Worm (Caenorhabditis elegans) whole organism, midembryonic: ENCODE data around the gene gsto-1.

Source experiments
- T22C8.4 ChIP-seq: fragments of 200-800 bp; sonication (Bioruptor generic); IDR thresholded peaks from 2 replicates; pipeline ENCODE4 v1.3.6; 2022; ENCODE audit warnings: missing genetic modification characterization, missing compliant biosample characterization
- cog-1 ChIP-seq: sonication (generic microtip); optimal IDR thresholded peaks from 2 replicates; lab custom pipeline; 2016; ENCODE audit warnings: missing genetic modification characterization, missing compliant biosample characterization
- flt-1 ChIP-seq: fragments of 200-800 bp; sonication (Bioruptor generic); IDR thresholded peaks from 2 replicates; pipeline ENCODE4 v1.3.6; 2022; ENCODE audit warnings: missing genetic modification characterization, missing compliant biosample characterization
- klf-2 ChIP-seq: fragments of 200-800 bp; sonication (Bioruptor generic); conservative IDR thresholded peaks from 2 replicates; pipeline ENCODE4 v1.3.6; 2022; ENCODE audit warnings: missing genetic modification reagents, missing genetic modification characterization, missing compliant biosample characterization
- med-1 ChIP-seq: sonication (generic microtip); optimal IDR thresholded peaks from 2 replicates; lab custom pipeline; 2017; ENCODE audit warnings: missing genetic modification characterization, mild to moderate bottlenecking, missing compliant biosample characterization, antibody characterized with exemption, missing genetic modification reagents; ENCODE audit not compliant: insufficient read depth
- ref-1 ChIP-seq: fragments of 200-800 bp; sonication (Bioruptor generic); conservative IDR thresholded peaks from 2 replicates; pipeline ENCODE4 v1.3.6; 2022; ENCODE audit warnings: missing genetic modification reagents, missing genetic modification characterization, missing compliant biosample characterization
- tab-1 ChIP-seq: fragments of 200-800 bp; sonication (Bioruptor generic); IDR thresholded peaks from 2 replicates; pipeline ENCODE4 v1.3.6; 2022; ENCODE audit warnings: missing genetic modification characterization, missing compliant biosample characterization
- ztf-23 ChIP-seq: fragments of 200-800 bp; sonication (Bioruptor generic); IDR thresholded peaks from 2 replicates; pipeline ENCODE4 v1.3.6; 2022; ENCODE audit warnings: missing genetic modification reagents, missing genetic modification characterization, missing compliant biosample characterization
- ztf-29 ChIP-seq: fragments of 200-800 bp; sonication (Bioruptor generic); IDR thresholded peaks from 2 replicates; pipeline ENCODE4 v1.3.6; 2022; ENCODE audit warnings: missing genetic modification reagents, missing genetic modification characterization, missing compliant biosample characterization

Gene gsto-1

DNA sequence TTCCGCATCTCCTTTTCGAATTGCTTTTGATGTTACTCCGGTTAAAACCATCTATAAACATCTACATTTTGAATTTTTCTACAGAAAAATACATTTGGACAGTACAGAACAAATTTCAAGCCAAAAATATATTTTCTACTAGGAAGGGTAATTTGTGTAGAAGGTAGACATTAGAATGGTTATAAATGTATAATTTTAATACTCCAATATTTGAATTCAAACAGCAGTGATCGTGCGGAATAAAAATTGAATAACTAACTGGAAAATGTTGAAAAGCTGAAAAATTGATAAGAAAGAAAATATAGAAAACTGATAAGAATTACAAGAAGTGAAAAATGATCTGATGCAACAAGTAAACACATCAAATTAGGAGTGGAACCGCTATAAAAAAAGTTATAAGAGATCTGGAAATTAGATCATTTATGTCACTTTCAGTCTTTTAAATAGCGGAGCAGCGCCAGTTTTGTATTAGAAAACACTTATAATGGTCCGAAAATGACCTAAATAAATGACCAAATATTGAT, at the start of gene gsto-1:
gsto-1 (minus strand) TSS at position 51 of the 524 bp plus-strand sequence.
- no peak for TF ChIP-seq cog-1 (tag; lab: Kevin White, UChicago)
- no peak for TF ChIP-seq tab-1 (GFP tag; lab: Robert Waterston, UW)
- TF ChIP-seq med-1 (GFP tag; lab: Kevin White, UChicago), result no peak
- TF ChIP-seq flt-1 (GFP tag; lab: Robert Waterston, UW), result no peak
- no peak for TF ChIP-seq ref-1
- TF ChIP-seq T22C8.4 (GFP tag; lab: Robert Waterston, UW), result no peak
- TF ChIP-seq ztf-23 (GFP tag; lab: Robert Waterston, UW), result no peak
- TF ChIP-seq ztf-29 (GFP tag; lab: Robert Waterston, UW), result no peak
- TF ChIP-seq klf-2 (GFP tag; lab: Robert Waterston, UW), result no peak

DNA sequence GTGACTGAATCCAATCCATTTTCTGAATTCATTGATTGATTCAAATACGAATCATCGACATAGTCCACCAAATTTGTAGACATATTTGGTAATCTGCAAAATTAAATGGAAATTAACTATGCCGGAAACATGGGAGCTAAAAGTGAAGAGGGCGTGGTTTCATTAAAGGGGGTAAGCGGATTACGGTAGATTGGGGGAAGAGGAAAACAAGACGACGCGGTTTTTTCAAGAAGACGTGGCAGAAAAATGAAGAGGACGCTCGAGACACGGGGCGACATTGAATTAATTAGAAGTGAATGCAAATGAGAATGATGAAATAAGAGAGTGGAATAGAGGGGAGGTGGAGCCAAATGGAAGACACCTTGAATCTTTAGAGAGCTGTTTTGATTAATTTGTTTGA, 49.5 kb upstream of the gsto-1 start, which contains the start of gene npr-17:
npr-17 (minus strand) TSS at position 101 of the 400 bp plus-strand sequence.
- TF ChIP-seq flt-1 (GFP tag; lab: Robert Waterston, UW), result no peak
- no peak for TF ChIP-seq T22C8.4 (GFP tag; lab: Robert Waterston, UW)
- TF ChIP-seq med-1 (GFP tag; lab: Kevin White, UChicago), result no peak
- TF ChIP-seq ztf-29 (GFP tag; lab: Robert Waterston, UW), result no peak
- no peak for TF ChIP-seq ref-1
- no peak for TF ChIP-seq ztf-23 (GFP tag; lab: Robert Waterston, UW)
- no peak for TF ChIP-seq cog-1 (tag; lab: Kevin White, UChicago)
- no peak for TF ChIP-seq tab-1 (GFP tag; lab: Robert Waterston, UW)
- no peak for TF ChIP-seq klf-2 (GFP tag; lab: Robert Waterston, UW)

DNA sequence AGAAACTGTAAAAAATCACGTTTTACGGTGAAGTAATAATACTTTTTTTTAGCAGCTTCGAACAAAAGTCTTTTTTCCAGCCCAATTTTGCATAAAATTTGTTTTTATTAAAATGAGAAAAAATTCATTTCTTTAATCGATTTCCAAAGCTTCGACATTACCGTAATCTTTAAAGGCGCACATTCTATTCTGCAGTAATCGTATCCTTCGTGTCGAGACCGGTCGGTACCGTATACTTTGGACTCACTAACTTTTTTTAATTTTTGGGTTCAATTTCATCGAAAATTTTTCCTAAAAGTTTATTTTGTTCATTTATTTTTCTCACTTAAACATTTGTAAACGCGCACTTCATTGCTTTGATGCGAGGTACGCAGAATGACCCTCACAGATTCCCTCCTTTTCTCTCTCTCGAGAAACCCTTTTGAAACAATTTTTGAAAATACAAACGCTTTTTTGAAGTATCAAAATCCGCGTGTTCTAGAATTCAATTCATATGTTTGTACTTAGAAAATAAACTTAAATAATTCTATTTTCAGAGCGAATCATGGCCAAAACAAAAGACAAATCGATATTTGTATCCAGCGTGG, 39.9 kb upstream of the gsto-1 start, which contains the start of gene hrpk-2:
hrpk-2 (plus strand) TSS at position 537 of the 587 bp plus-strand sequence.
- TF ChIP-seq ref-1, result no peak
- no peak for TF ChIP-seq T22C8.4 (GFP tag; lab: Robert Waterston, UW)
- TF ChIP-seq ztf-29 (GFP tag; lab: Robert Waterston, UW), result no peak
- TF ChIP-seq tab-1 (GFP tag; lab: Robert Waterston, UW), result no peak

DNA sequence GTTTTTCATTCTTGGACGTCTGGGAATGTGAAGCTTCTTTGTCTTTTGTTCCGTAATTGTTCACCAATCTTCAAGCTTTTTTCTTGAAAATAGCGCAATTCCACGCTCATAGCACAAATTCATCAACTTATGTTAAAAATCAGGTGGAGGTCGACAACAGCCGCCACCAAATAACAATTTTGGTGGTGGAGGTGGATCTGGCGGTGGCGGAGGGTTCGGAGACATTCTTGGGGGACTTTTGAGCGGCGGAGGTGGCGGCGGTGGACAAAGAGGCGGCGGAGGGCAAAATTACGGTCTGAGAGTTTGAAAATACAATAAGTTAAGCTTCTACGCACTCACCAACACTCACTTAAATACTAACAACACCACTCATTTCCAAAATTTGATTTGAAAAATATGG, 35.1 kb upstream of the gsto-1 start:
- TF ChIP-seq T22C8.4 (GFP tag; lab: Robert Waterston, UW), result no peak
- TF ChIP-seq ztf-23 (GFP tag; lab: Robert Waterston, UW), result no peak
- no peak for TF ChIP-seq ztf-29 (GFP tag; lab: Robert Waterston, UW)
- no peak for TF ChIP-seq ref-1
- no peak for TF ChIP-seq klf-2 (GFP tag; lab: Robert Waterston, UW)
- TF ChIP-seq med-1 (GFP tag; lab: Kevin White, UChicago), result no peak
- TF ChIP-seq flt-1 (GFP tag; lab: Robert Waterston, UW), result no peak
- TF ChIP-seq cog-1 (tag; lab: Kevin White, UChicago), result no peak
- TF ChIP-seq tab-1 (GFP tag; lab: Robert Waterston, UW), result no peak

DNA sequence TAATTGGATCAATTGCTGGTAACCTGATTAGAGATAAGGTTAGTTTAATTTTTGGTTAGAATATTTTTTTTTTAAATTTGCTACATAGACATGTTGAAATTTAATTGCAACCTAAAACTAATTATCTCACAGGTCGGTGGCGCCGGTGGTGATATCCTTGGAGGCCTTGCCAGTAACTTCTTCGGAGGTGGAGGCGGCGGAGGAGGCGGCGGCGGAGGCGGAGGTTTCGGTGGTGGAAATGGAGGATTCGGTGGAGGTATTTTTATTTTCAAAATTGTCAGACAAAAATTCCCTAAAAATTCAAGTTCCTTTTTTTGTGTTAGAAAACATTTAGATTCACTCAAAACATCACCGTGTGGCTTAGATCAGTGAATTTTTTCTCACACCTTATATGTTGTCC, 34.4 kb upstream of the gsto-1 start:
- TF ChIP-seq ref-1 (no peak), med-1 (GFP tag; lab: Kevin White, UChicago) (no peak), ztf-29 (GFP tag; lab: Robert Waterston, UW) (no peak), tab-1 (GFP tag; lab: Robert Waterston, UW) (no peak), T22C8.4 (GFP tag; lab: Robert Waterston, UW) (no peak), klf-2 (GFP tag; lab: Robert Waterston, UW) (no peak), flt-1 (GFP tag; lab: Robert Waterston, UW) (no peak), cog-1 (tag; lab: Kevin White, UChicago) (no peak), ztf-23 (GFP tag; lab: Robert Waterston, UW) (no peak)

DNA sequence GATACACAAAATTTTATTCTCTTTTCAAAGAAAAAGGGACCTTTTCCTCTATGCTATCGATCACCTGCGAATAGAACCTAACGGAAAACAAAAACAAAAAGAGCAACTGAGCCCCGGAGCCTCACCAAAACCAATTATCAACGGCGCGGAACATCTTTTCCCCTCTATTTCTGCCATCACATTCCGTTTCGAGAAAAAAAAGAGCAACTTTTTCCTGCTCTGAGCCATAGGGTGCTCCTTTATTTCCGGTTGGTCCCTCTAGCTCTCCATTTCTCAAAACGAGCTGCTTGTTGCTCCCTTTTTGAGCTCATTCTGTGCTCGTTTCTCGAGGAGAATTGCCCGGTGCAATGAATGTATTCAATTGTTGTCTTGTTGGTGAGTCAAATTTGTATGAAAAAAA, 32.8 kb upstream of the gsto-1 start, which contains the start of gene clp-1:
clp-1 (plus strand) TSS at position 301 of the 400 bp plus-strand sequence.
- no peak for TF ChIP-seq med-1 (GFP tag; lab: Kevin White, UChicago)
- TF ChIP-seq cog-1 (tag; lab: Kevin White, UChicago), result no peak
- no peak for TF ChIP-seq T22C8.4 (GFP tag; lab: Robert Waterston, UW)
- no peak for TF ChIP-seq ztf-29 (GFP tag; lab: Robert Waterston, UW)
- no peak for TF ChIP-seq ztf-23 (GFP tag; lab: Robert Waterston, UW)
- TF ChIP-seq klf-2 (GFP tag; lab: Robert Waterston, UW), result no peak

DNA sequence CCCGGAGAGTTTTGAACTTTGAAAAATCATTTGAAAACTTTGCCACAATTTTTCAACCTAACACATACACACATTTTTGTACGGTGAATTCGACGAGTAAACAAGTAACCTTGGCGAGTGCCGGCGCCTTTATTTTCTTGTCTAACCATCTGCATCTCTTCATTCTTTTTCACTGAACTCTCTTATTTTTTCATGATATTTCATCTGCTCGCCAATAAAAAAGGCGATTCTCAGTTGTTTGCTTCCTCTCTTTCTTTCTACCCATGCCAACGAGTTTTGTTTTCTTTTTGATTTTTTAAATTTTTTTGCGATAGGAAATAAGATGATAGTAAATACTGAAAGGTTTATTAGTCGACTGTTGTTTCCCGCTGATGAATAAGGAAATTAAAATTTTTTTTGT, 31.9 kb upstream of the gsto-1 start:
- no peak for TF ChIP-seq ztf-23 (GFP tag; lab: Robert Waterston, UW)
- no peak for TF ChIP-seq T22C8.4 (GFP tag; lab: Robert Waterston, UW)

DNA sequence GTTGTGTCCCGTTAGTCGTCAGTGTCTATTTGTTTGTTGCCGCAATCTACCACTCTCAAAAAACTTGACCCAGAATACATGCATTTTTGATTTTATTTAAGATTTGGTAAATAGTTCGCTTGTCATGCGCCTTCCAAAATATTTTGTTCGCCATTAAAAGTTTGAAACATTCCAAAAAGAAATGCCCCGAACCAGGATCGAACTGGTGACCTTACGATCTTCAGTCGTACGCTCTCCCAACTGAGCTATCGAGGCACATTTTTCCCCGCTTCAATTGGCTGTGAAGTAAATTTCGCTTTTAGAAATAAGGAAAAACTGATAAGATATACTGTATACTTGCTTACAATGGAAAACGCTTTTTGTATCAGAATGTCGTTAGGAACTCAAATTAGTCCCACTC, 31.5 kb upstream of the gsto-1 start:
- TF ChIP-seq T22C8.4 (GFP tag; lab: Robert Waterston, UW) (no peak), cog-1 (tag; lab: Kevin White, UChicago) (no peak), ztf-23 (GFP tag; lab: Robert Waterston, UW) (no peak), flt-1 (GFP tag; lab: Robert Waterston, UW) (no peak), med-1 (GFP tag; lab: Kevin White, UChicago) (no peak), klf-2 (GFP tag; lab: Robert Waterston, UW) (no peak), tab-1 (GFP tag; lab: Robert Waterston, UW) (no peak), ref-1 (no peak), ztf-29 (GFP tag; lab: Robert Waterston, UW) (no peak)

DNA sequence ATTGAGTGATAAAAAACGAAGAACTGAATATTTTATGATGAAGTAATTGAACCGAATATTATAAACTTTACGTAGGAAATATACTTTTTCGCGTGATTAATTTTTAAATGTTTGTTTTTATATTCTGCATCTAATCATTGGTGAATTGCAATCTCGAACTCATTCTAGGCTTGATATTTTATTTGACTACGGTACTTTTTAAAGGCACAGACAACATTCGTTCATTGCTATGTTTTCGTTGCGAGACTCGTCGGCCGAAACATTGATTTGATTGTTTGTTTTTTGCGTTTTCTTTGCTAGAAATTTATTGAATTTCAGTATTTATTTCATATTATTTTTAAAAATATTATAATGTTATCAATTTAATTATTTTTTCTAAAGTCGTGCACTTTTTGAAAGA, 31.0 kb upstream of the gsto-1 start, which contains the start of gene C06G4.4:
C06G4.4 (minus strand) TSS at position 36 of the 400 bp plus-strand sequence.
- TF ChIP-seq T22C8.4 (GFP tag; lab: Robert Waterston, UW) (no peak), cog-1 (tag; lab: Kevin White, UChicago) (no peak), tab-1 (GFP tag; lab: Robert Waterston, UW) (no peak), ztf-29 (GFP tag; lab: Robert Waterston, UW) (no peak), flt-1 (GFP tag; lab: Robert Waterston, UW) (no peak), med-1 (GFP tag; lab: Kevin White, UChicago) (no peak)
